Worm (Caenorhabditis elegans): ENCODE measurements around the gene T20F7.1.
A peak's percentile ranks its signal among the peaks of the same experiment; 100 is the strongest.
"Not testable (repeated sequence)": the region's sequence is repeated elsewhere in the genome, so short reads cannot be mapped to it uniquely, and the experiment has no call there.

Gene T20F7.1

DNA sequence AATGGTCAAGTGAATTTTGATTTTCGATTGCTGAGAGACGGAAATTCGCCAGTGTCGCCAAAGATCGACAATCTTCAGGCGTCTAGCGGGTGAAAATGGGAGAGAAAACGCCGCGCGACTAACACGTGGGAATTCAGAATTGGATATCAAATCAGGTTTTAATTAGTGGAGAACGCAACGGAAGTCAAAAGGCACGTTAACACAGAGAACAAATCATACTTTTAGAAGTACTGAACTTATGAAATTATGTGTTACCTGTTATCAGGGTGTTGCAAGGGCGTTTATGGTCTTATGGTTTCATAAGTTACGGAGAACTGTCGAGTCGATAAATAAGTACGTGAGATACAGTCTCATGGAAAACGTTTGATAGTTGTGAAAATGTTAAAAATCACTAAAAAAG lies 1.4 kb upstream of the T20F7.1 start:
- TF ChIP-seq blmp-1 (tag; optimal IDR thresholded peaks at IDR 0.05; ENCODE audit: insufficient read depth) (peak; percentile 80), R02D3.7 (tag; optimal IDR thresholded peaks at IDR 0.05) (no peak), sem-4 (tag; optimal IDR thresholded peaks at IDR 0.05) (peak; percentile 27), mdl-1 (tag; optimal IDR thresholded peaks at IDR 0.05) (peak in 1 of 2 experiments; percentile 50), nhr-25 (tag; optimal IDR thresholded peaks at IDR 0.05) (peak; percentile 69), egl-27 (tag; optimal IDR thresholded peaks at IDR 0.05) (no peak), ztf-11 (tag; optimal IDR thresholded peaks at IDR 0.05) (no peak), sma-9 (GFP tag; optimal IDR thresholded peaks at IDR 0.05) (peak; percentile 80), sma-9 (tag; optimal IDR thresholded peaks at IDR 0.05) (no peak), C34F6.9 (tag; optimal IDR thresholded peaks at IDR 0.05) (no peak), lin-39 (tag; optimal IDR thresholded peaks at IDR 0.05) (no peak), fos-1 (tag; optimal IDR thresholded peaks at IDR 0.05) (peak; percentile 45), nhr-129 (tag; optimal IDR thresholded peaks at IDR 0.05) (no peak), unc-55 (GFP tag; optimal IDR thresholded peaks at IDR 0.05) (no peak), peb-1 (tag; optimal IDR thresholded peaks at IDR 0.05) (no peak), nhr-21 (tag; optimal IDR thresholded peaks at IDR 0.05) (peak; percentile 56), snpc-4 (tag; optimal IDR thresholded peaks at IDR 0.05) (no peak), ztf-1 (GFP tag; conservative IDR thresholded peaks at IDR 0.05) (no peak), mab-5 (tag; optimal IDR thresholded peaks at IDR 0.05) (no peak), crh-2 (tag; optimal IDR thresholded peaks at IDR 0.05) (peak; percentile 1), sma-3 (GFP tag; optimal IDR thresholded peaks at IDR 0.05) (peak; percentile 35), mbf-1 (tag; optimal IDR thresholded peaks at IDR 0.05) (no peak)

DNA sequence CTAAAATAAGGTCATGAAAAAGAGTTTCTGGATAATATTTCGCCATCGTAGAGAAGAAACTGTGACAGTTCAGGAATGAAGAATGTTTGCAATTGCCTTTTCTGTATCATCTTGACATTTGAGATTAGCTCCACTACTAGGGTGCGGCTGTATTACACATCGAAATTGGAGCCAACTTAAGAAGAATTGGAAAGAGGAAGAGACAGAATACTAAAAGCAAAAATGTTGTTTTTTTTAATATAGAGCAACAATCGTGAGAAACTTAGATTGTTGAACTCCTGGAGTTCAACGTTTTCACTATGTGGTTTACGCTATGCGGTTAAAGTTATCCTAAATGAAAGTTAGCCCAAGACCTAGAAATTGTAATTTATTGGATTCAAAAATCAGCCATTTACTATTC lies 7.7 kb downstream of the T20F7.1 start, which contains the start of gene acs-9:
Gene acs-9 (minus strand): TSS at position 101 of the 400 bp plus-strand sequence.
- TF ChIP-seq aly-2 (tag; optimal IDR thresholded peaks at IDR 0.05), result no peak
- TF ChIP-seq Y55F3AM.14 (GFP tag; optimal IDR thresholded peaks at IDR 0.05), result no peak
- TF ChIP-seq nhr-129 (tag; optimal IDR thresholded peaks at IDR 0.05), result no peak

DNA sequence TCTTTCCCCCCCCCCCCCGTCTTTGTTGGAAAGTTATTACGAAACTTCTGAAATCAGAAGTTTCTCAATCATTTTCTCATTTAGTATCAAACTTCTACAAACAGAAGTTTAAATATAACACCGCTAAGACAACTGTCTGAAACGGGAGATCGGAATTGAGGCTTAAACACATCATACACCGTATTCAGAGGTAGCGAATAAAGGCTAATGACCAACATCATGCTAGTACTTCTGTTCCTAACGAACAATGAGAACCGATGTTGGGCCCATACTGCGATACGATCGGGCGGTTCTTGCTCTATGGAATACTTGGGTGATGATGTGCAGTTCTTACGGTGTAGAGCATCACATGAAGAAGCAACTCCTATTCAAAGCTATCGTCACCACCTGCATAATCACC lies 10.7 kb downstream of the T20F7.1 start, which contains the start of gene Y13C8A.1:
Gene Y13C8A.1 (plus strand): TSS at position 301 of the 400 bp plus-strand sequence.
- not testable (repeated sequence) for TF ChIP-seq aly-2 (tag; optimal IDR thresholded peaks at IDR 0.05); ceh-82 (tag; optimal IDR thresholded peaks at IDR 0.05); lin-13 (GFP tag; optimal IDR thresholded peaks at IDR 0.05)

DNA sequence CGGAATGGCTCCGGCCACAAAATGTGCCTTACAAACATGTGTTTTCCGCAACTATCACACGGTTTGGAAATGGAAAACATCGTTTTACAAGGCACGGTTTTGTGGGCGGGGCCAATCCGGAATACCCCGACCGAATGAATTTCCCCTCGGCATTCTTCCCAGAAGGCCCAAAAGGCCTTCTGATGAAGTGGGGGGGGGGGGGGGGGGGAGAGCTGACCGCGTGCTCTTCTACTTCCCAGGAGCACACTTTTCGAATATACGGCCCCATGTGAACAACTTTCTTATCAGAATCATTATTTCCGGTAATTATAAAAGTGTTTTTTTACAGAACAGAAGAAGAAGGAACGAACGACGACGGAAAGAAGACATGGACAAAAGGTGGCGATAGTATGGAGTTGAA lies 11.4 kb downstream of the T20F7.1 start:
- TF ChIP-seq sma-9 (GFP tag; optimal IDR thresholded peaks at IDR 0.05), result no peak
- no peak for TF ChIP-seq sma-9 (tag; optimal IDR thresholded peaks at IDR 0.05)
- TF ChIP-seq snpc-4 (tag; optimal IDR thresholded peaks at IDR 0.05), result no peak
- no peak for TF ChIP-seq lin-13 (GFP tag; optimal IDR thresholded peaks at IDR 0.05)

DNA sequence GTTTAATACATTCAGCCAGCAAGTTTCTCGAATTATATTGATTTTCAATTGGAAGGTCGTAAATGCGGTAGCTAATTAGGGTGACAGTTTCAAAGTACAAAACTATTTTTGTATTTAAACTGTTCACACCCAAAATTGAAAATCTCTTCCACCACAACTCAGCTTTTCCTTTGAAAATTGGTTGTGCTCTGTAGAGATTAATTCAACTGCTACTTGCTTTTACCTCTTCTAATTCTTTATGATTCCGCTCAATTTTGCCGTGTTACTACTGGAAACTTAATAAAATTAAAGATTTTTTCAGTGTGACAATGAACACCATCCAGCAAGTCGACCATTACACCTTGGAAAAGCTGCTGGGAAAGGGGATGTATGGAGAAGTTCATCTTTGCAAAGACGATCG lies 19.0 kb downstream of the T20F7.1 start, which contains the start of gene F39F10.3:
Gene F39F10.3 (plus strand): TSS at position 301 of the 400 bp plus-strand sequence.
- no peak for TF ChIP-seq sem-4 (tag; optimal IDR thresholded peaks at IDR 0.05)
- no peak for TF ChIP-seq ztf-11 (tag; optimal IDR thresholded peaks at IDR 0.05)
- TF ChIP-seq dmd-4 (tag; optimal IDR thresholded peaks at IDR 0.05), result no peak
- TF ChIP-seq snpc-4 (tag; optimal IDR thresholded peaks at IDR 0.05), result no peak
- TF ChIP-seq unc-62 (GFP tag; optimal IDR thresholded peaks at IDR 0.05), result no peak

DNA sequence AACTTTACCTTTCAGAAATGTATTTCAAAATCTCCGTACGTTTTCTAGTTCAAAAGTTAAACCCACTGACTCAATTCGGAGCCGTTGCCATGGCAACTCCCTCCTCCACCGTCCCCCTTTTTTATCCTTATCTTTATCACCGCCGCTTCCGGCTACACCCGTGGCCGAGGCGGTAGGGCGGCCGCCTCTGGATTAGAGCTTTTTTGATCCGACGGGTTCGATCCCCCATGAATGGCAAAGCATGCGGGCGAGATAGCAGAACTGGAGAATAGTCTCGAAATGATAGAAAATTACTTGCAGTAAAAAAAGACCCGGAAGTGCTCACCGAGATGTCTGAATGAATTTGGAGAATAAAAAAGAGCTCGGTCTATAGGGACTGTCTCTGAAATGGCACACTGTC lies 21.1 kb downstream of the T20F7.1 start:
- TF ChIP-seq gmeb-1 (tag; optimal IDR thresholded peaks at IDR 0.05) (no peak), nhr-10 (tag; optimal IDR thresholded peaks at IDR 0.05) (no peak), mab-5 (tag; optimal IDR thresholded peaks at IDR 0.05) (no peak), nhr-6 (tag; optimal IDR thresholded peaks at IDR 0.05) (no peak), blmp-1 (tag; optimal IDR thresholded peaks at IDR 0.05; ENCODE audit: insufficient read depth) (no peak), sma-9 (GFP tag; optimal IDR thresholded peaks at IDR 0.05) (no peak), sma-9 (tag; optimal IDR thresholded peaks at IDR 0.05) (no peak), R02D3.7 (tag; optimal IDR thresholded peaks at IDR 0.05) (no peak), alr-1 (tag; optimal IDR thresholded peaks at IDR 0.05) (no peak), Y55F3AM.14 (GFP tag; optimal IDR thresholded peaks at IDR 0.05) (no peak), ztf-11 (tag; optimal IDR thresholded peaks at IDR 0.05) (no peak), elt-3 (tag; optimal IDR thresholded peaks at IDR 0.05) (no peak), nhr-11 (tag; optimal IDR thresholded peaks at IDR 0.05) (no peak), crh-2 (tag; optimal IDR thresholded peaks at IDR 0.05) (no peak), nhr-129 (tag; optimal IDR thresholded peaks at IDR 0.05) (no peak), sma-3 (GFP tag; optimal IDR thresholded peaks at IDR 0.05) (no peak), unc-39 (tag; optimal IDR thresholded peaks at IDR 0.05) (no peak)

Data from whole organism, L2 larva.